Fruit fly (Drosophila melanogaster): ENCODE data around the gene CG34377.

The CG34377 gene

DNA sequence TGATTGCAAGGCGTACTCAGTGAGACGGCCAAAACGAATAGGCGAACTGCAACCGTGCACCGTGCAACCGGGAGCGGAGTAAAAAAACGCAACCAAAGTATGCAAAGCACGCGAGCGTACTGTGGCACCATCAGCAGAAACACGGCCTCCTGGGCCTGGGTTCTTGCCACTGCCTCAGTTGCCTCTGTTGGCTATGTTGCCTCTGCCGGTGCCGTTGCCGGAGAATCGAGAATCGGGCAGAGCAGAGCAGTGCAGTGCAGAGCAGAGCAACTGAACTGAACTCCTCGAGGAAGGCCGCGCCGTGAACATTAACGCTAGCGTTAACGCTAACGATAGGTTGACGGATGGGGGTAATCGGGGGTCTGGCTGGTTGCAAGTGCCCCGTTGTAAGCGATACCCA, at the start of gene CG34377:
CG34377 (minus strand) TSS at position 101 of the 400 bp plus-strand sequence.
- TF ChIP-seq dmrt93B (GFP tag; optimal IDR thresholded peaks at IDR 0.05) (no peak), CrebA (GFP tag; optimal IDR thresholded peaks at IDR 0.05; ENCODE audit: borderline replicate concordance) (no peak), Rel (GFP tag; optimal IDR thresholded peaks at IDR 0.05) (no peak), Rel (tag; optimal IDR thresholded peaks at IDR 0.05) (no peak), GATAd (GFP tag; optimal IDR thresholded peaks at IDR 0.05) (no peak)

DNA sequence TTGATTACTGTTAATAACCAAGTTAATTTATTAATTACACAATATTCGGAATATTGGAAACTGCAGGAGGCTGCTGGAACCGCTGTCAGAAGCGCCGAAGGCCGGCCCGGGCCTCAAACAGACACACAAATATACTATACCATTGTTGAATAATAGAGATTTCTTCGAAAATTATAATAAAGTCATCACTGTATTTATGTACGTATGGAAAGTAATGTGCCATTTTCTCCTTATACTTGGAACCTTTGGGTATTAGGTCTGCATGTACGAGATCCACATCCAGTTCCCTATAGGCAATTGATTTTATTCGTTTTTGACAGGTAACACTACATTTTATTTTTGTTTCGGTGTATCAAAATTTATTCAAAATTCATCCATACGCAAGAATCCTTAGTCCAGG, 48.6 kb upstream of the CG34377 start, which contains the start of gene CG7069:
CG7069 (plus strand) TSS at position 301 of the 400 bp plus-strand sequence.
- no peak for TF ChIP-seq Mio (GFP tag; optimal IDR thresholded peaks at IDR 0.05)
- TF ChIP-seq jim (GFP tag; optimal IDR thresholded peaks at IDR 0.05) = no peak
- no peak for TF ChIP-seq GATAd (GFP tag; optimal IDR thresholded peaks at IDR 0.05)
- no peak for TF ChIP-seq Hr83 (GFP tag; optimal IDR thresholded peaks at IDR 0.05; ENCODE audit: poor library complexity, severe bottlenecking)
- no peak for TF ChIP-seq br (GFP tag; optimal IDR thresholded peaks at IDR 0.05)
- TF ChIP-seq psq (GFP tag; optimal IDR thresholded peaks at IDR 0.05) = no peak
- TF ChIP-seq rgr (GFP tag; optimal IDR thresholded peaks at IDR 0.05) = no peak
- TF ChIP-seq CG9705 (GFP tag; optimal IDR thresholded peaks at IDR 0.05) = no peak
- no peak for TF ChIP-seq CrebA (GFP tag; optimal IDR thresholded peaks at IDR 0.05; ENCODE audit: borderline replicate concordance)
- no peak for TF ChIP-seq pan (optimal IDR thresholded peaks at IDR 0.05)
- TF ChIP-seq Dif (GFP tag; optimal IDR thresholded peaks at IDR 0.05; ENCODE audit: partially characterized antibody) = no peak
- TF ChIP-seq brk (GFP tag; optimal IDR thresholded peaks at IDR 0.05) = no peak
- TF ChIP-seq Hnf4 (GFP tag; optimal IDR thresholded peaks at IDR 0.05) = no peak
- TF ChIP-seq sage (GFP tag; optimal IDR thresholded peaks at IDR 0.05) = no peak
- no peak for TF ChIP-seq Vsx2 (GFP tag; optimal IDR thresholded peaks at IDR 0.05; ENCODE audit: partially characterized antibody)
- TF ChIP-seq h (GFP tag; optimal IDR thresholded peaks at IDR 0.05) = no peak
- TF ChIP-seq tai (GFP tag; optimal IDR thresholded peaks at IDR 0.05) = no peak
- no peak for TF ChIP-seq woc (GFP tag; optimal IDR thresholded peaks at IDR 0.05)
- TF ChIP-seq Abd-B (GFP tag; optimal IDR thresholded peaks at IDR 0.05) = no peak
- TF ChIP-seq Rel (GFP tag; optimal IDR thresholded peaks at IDR 0.05) = no peak
- TF ChIP-seq Rel (tag; optimal IDR thresholded peaks at IDR 0.05) = no peak

DNA sequence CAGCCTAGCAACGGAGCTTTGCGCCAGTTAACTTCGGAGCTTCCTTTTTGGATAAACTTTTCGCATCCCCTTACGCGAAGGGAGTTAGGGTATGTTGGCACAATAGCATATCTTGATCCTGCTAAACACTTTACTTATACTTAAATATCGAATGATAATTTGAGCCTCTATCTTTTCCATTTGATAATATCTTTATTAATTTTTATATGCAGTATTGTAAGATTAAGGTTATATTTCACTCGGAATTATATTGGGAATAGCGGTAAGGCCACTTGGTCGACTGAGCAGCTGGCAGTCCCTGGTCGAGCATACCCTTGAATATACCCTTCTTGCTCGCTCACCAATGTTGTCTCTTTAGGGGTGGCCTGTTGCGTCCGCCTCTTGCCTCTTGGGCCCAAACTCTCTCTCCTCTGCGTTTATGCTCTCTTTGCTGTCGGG, 44.9 kb upstream of the CG34377 start:
- TF ChIP-seq rgr (GFP tag; optimal IDR thresholded peaks at IDR 0.05) = peak; percentile 69
- TF ChIP-seq fru (GFP tag; optimal IDR thresholded peaks at IDR 0.05) = peak; percentile 83
- TF ChIP-seq h (GFP tag; optimal IDR thresholded peaks at IDR 0.05) = peak; percentile 57
- peak; percentile 69 for TF ChIP-seq OdsH (GFP tag; optimal IDR thresholded peaks at IDR 0.05)
- TF ChIP-seq Jra (GFP tag; optimal IDR thresholded peaks at IDR 0.05) = no peak
- peak; percentile 67 for TF ChIP-seq psq (GFP tag; optimal IDR thresholded peaks at IDR 0.05)
- TF ChIP-seq Sp1 (GFP tag; optimal IDR thresholded peaks at IDR 0.05) = peak; percentile 60
- TF ChIP-seq CG32264 (GFP tag; optimal IDR thresholded peaks at IDR 0.05) = no peak
- TF ChIP-seq CrebA (GFP tag; optimal IDR thresholded peaks at IDR 0.05; ENCODE audit: borderline replicate concordance) = no peak
- peak; percentile 78 for TF ChIP-seq sv (GFP tag; optimal IDR thresholded peaks at IDR 0.05)
- no peak for TF ChIP-seq Myc (optimal IDR thresholded peaks at IDR 0.05)
- peak; percentile 74 for TF ChIP-seq woc (GFP tag; optimal IDR thresholded peaks at IDR 0.05)
- TF ChIP-seq sage (GFP tag; optimal IDR thresholded peaks at IDR 0.05) = peak; percentile 30
- no peak for TF ChIP-seq brk (GFP tag; optimal IDR thresholded peaks at IDR 0.05)
- no peak for TF ChIP-seq dsf (GFP tag; optimal IDR thresholded peaks at IDR 0.05; ENCODE audit: borderline replicate concordance)
- no peak for TF ChIP-seq tai (GFP tag; optimal IDR thresholded peaks at IDR 0.05)
- no peak for TF ChIP-seq dl (GFP tag; optimal IDR thresholded peaks at IDR 0.05; ENCODE audit: insufficient read depth in 1 of 2, partially characterized antibody in 2 of 2)
- TF ChIP-seq HLH106 (tag; optimal IDR thresholded peaks at IDR 0.05) = peak; percentile 48
- TF ChIP-seq foxo (GFP tag; optimal IDR thresholded peaks at IDR 0.05) = peak in 1 of 2 experiments; percentile 79
- TF ChIP-seq br (GFP tag; optimal IDR thresholded peaks at IDR 0.05) = peak; percentile 74
- TF ChIP-seq ey (GFP tag; optimal IDR thresholded peaks at IDR 0.05) = peak; percentile 60
- no peak for TF ChIP-seq pan (optimal IDR thresholded peaks at IDR 0.05)

Measured in whole organism, wandering third instar larva.